Worm (Caenorhabditis elegans): Measurements from ENCODE around the gene F12A10.8.

DNA sequence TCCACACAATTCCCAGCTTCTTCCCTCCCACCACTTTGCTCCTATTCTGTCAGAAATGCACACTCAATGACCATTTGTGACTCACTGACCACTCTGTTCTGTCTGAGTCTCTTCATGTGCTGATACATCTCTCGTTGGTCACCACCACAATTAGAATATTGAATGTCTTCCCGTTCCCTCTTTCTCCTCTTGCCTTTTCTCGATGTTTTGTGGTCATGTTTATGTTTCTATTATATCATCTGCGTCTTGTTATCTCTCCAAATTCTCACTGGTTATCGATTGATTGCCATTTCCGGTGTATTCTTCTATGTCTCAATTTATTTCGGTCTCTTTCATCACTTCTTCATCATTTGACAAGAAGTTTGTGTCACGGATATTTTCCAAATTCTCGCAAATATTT is 40.0 kb downstream of the F12A10.8 start:
- TF ChIP-seq blmp-1 (tag; optimal IDR thresholded peaks at IDR 0.05; ENCODE audit: insufficient read depth) (no peak), nhr-11 (tag; optimal IDR thresholded peaks at IDR 0.05) (no peak), nhr-77 (tag; optimal IDR thresholded peaks at IDR 0.05) (no peak)
